Fruit fly (Drosophila melanogaster) whole organism, pupa: ENCODE measurements around the gene rt.

ENCODE experiments used
- CG10348 ChIP-seq: fragments of 200-800 bp; sonication (Bioruptor generic); IDR thresholded peaks from 2 replicates; pipeline ENCODE4 v1.3.6; 2022; ENCODE audit warnings: missing biosample characterization, missing genetic modification characterization
- CG12605 ChIP-seq: fragments of 200-800 bp; sonication (Bioruptor generic); IDR thresholded peaks from 2 replicates; pipeline ENCODE4 v1.3.6; 2022; ENCODE audit warnings: missing biosample characterization, missing genetic modification characterization
- CG14655 ChIP-seq: fragments of 200-800 bp; sonication (Bioruptor generic); optimal IDR thresholded peaks from 3 replicates; lab custom pipeline; 2017; ENCODE audit warnings: mild to moderate bottlenecking, missing biosample characterization, missing genetic modification reagents, missing genetic modification characterization
- CG17806 ChIP-seq: fragments of 200-800 bp; sonication (Bioruptor generic); optimal IDR thresholded peaks from 2 replicates; lab custom pipeline; 2018; ENCODE audit warnings: missing biosample characterization, mild to moderate bottlenecking, missing genetic modification characterization, moderate library complexity
- CG9948 ChIP-seq: fragments of 200-800 bp; sonication (Bioruptor generic); optimal IDR thresholded peaks from 2 replicates; lab custom pipeline; 2018; ENCODE audit warnings: missing biosample characterization, mild to moderate bottlenecking, missing genetic modification characterization, moderate library complexity
- EcR ChIP-seq: fragments of 200-800 bp; sonication (Bioruptor generic); optimal IDR thresholded peaks from 3 replicates; lab custom pipeline; 2019; ENCODE audit warnings: missing biosample characterization, missing genetic modification characterization, mild to moderate bottlenecking, moderate library complexity, missing genetic modification reagents
- Pif1B ChIP-seq: fragments of 200-800 bp; sonication (Bioruptor generic); optimal IDR thresholded peaks from 3 replicates; lab custom pipeline; 2016; ENCODE audit warnings: missing biosample characterization, missing genetic modification characterization
- Snoo ChIP-seq: fragments of 200-800 bp; sonication (Bioruptor generic); optimal IDR thresholded peaks from 3 replicates; lab custom pipeline; 2017; ENCODE audit warnings: missing biosample characterization, mild to moderate bottlenecking, missing genetic modification characterization, inconsistent platforms
- gl ChIP-seq: fragments of 200-800 bp; sonication (Bioruptor generic); optimal IDR thresholded peaks from 2 replicates; lab custom pipeline; 2018; ENCODE audit warnings: missing biosample characterization, mild to moderate bottlenecking, missing genetic modification characterization
- rn ChIP-seq: fragments of 200-800 bp; sonication (Bioruptor generic); IDR thresholded peaks from 2 replicates; pipeline ENCODE4 v1.3.6; 2022; ENCODE audit warnings: missing biosample characterization, missing genetic modification characterization

DNA sequence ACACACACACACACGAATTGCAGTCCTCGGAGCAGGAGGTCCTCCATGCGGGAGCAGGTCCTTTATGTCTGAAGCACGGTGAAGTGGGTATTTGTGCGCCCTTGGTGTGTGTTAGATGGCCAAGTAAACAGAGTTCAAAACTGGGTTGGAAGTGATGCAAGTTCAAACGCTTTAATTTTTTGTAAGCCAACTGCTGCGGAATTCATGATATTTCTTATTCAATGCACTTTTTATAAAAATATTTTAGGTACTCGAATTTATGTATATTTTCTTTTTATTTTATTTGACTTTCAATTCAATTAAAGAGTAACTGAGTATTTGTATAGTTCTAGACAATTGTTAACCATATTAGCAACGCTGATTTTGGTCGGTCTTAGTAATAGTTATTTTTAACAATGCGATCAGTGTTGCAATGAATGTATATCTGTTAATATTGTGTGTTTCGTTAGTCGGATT is 12.4 kb upstream of the rt start, which contains the start of the genes CG14137 and CG46394:
- no peak for TF ChIP-seq Pif1B (GFP tag; lab: Kevin White, UChicago)
- TF ChIP-seq CG10348 (GFP tag; lab: Robert Waterston, UW): no peak
- no peak for TF ChIP-seq EcR (GFP tag; lab: Kevin White, UChicago)
- TF ChIP-seq CG9948 (tag; lab: Kevin White, UChicago): no peak
- no peak for TF ChIP-seq CG12605 (GFP tag; lab: Robert Waterston, UW)
- no peak for TF ChIP-seq gl (tag; lab: Kevin White, UChicago)
- no peak for TF ChIP-seq rn (GFP tag; lab: Robert Waterston, UW)
- TF ChIP-seq CG17806 (tag; lab: Kevin White, UChicago): no peak
- no peak for TF ChIP-seq CG14655 (GFP tag; lab: Kevin White, UChicago)
- no peak for TF ChIP-seq Snoo (tag; lab: Kevin White, UChicago)
